Worm (Caenorhabditis elegans) whole organism, L4/young adult: Measurements from ENCODE around the gene xbx-5.

ENCODE experiments used
- W03F9.2 ChIP-seq: fragments of 150-350 bp; optimal IDR thresholded peaks from 2 replicates; lab custom pipeline; 2014; ENCODE audit warnings: missing biosample characterization, missing genetic modification characterization
- dao-5 ChIP-seq: sonication (generic microtip); optimal IDR thresholded peaks from 2 replicates; lab custom pipeline; 2016; ENCODE audit warnings: missing genotype, missing genetic modification characterization, moderate library complexity, missing compliant biosample characterization
- him-1 ChIP-seq: sonication (generic microtip); optimal IDR thresholded peaks from 2 replicates; lab custom pipeline; 2016; ENCODE audit warnings: missing genotype, missing genetic modification reagents, missing genetic modification characterization, missing compliant biosample characterization

Gene xbx-5

DNA sequence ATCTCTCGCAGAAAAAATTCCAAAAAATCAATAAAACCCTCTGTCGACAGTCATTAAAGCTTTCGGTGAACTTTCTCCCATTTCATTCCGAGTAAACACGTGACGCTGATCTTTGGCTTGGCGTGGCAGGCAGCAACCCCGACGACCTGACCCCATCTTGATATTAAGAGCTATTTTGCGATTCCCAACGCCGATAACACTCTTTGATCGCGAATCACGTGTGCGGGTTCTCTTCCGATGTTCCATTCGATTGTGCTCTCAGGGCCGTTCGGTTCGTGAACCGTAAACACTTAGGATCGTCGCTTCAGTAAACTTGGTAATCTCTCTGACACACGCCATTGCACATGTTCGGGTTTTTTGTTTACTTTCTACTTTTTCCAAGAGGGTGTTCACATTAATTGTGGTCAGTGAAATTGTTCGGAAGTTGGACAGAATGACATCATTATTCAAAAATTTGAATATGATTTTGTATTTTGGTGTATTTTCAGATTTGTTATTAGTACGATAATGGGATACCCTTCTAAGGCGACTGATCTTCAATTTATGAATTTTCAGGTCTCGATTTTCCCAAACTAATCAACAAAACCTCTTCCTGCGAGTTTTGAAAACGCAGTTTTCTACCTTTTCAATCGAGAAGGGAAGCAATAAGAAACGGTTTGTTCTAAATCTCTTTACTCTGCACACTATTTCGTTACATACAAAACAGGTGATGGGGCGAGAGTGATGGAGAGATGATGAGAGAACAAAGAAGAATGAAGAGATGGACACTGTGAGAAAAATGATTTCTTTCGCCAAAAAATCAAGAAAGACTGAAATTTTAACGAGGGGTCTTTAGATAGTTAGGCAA, 6.9 kb downstream of the xbx-5 start:
- no peak for TF ChIP-seq him-1
- TF ChIP-seq W03F9.2 (tag; lab: Kevin White, UChicago) = no peak
- TF ChIP-seq dao-5 = no peak

- TF ChIP-seq him-1 (no peak), W03F9.2 (tag; lab: Kevin White, UChicago) (no peak), dao-5 (no peak)
Measured at ce11 chrIII:3795933-3796332, 8.3 kb downstream of the xbx-5 start.

- TF ChIP-seq W03F9.2 (tag; lab: Kevin White, UChicago) (no peak), dao-5 (no peak), him-1 (no peak)
Measured at ce11 chrIII:3790855-3791254, 13.4 kb downstream of the xbx-5 start.

DNA sequence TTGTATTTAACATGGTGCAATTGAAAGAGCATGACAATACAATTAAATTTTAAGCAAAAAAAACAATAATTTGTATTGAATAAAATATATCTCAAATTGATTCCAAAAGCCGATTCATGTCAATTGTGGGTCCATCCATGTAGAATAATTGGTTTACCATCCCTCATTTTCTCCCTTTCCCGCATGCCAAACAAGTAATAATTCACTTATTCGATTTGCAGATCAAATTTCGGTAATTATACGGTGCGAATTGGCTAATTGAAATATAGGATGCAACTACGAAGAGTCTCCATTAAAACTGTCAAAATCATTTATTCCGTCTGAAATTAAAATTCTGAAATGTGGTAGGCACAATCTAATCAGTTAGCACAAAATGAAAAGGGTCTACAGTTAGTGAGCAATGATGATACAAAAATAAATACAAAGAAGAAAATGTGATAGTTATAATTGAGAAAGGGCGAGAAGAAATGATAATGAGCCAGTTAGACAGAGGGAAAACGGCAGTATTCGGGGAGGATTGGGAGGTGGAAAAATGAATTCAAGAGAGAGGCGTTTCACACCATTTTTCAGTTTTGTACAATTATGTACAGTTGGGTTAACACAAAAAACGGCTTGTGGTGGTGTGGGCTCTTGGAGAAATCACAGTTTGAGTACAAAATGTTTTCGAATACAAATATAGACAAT, 14.4 kb downstream of the xbx-5 start:
- no peak for TF ChIP-seq W03F9.2 (tag; lab: Kevin White, UChicago)
- TF ChIP-seq dao-5 = no peak
- no peak for TF ChIP-seq him-1

- TF ChIP-seq him-1 = no peak
- TF ChIP-seq dao-5 = no peak
- no peak for TF ChIP-seq W03F9.2 (tag; lab: Kevin White, UChicago)
Measured at ce11 chrIII:3786427-3786935, 17.8 kb downstream of the xbx-5 start, which contains the start of gene acy-3. TSS of gene acy-3 (minus strand) at chrIII:3786477.

DNA sequence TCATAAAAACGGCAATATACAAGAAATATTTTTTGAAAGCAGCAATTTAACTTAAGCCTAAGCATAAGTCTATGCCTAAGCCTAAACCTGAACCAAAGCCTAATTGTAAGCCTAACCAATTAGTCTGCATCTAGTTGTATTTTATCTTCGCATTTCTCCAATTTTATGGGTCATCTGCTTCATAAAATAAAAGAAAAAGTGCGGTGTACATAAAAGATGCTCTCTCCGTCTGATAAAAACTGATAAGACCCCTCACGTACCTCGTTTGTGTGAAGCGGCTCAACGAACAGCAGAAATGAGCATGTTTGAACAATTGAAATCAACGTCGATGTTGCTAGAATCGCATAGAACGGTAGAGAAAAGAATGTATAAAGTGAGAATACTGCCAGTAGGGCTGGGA, 19.2 kb downstream of the xbx-5 start:
- no peak for TF ChIP-seq him-1
- TF ChIP-seq W03F9.2 (tag; lab: Kevin White, UChicago) = no peak
- no peak for TF ChIP-seq dao-5

- no peak for TF ChIP-seq him-1
- TF ChIP-seq W03F9.2 (tag; lab: Kevin White, UChicago) = no peak
- TF ChIP-seq dao-5 = no peak
Measured at ce11 chrIII:3783914-3784313, 20.4 kb downstream of the xbx-5 start.

- no peak for TF ChIP-seq W03F9.2 (tag; lab: Kevin White, UChicago)
- no peak for TF ChIP-seq dao-5
- no peak for TF ChIP-seq him-1
Measured at ce11 chrIII:3782853-3783252, 21.4 kb downstream of the xbx-5 start.

- TF ChIP-seq W03F9.2 (tag; lab: Kevin White, UChicago) (no peak), dao-5 (no peak), him-1 (no peak)
Measured at ce11 chrIII:3781827-3782226, 22.4 kb downstream of the xbx-5 start.

DNA sequence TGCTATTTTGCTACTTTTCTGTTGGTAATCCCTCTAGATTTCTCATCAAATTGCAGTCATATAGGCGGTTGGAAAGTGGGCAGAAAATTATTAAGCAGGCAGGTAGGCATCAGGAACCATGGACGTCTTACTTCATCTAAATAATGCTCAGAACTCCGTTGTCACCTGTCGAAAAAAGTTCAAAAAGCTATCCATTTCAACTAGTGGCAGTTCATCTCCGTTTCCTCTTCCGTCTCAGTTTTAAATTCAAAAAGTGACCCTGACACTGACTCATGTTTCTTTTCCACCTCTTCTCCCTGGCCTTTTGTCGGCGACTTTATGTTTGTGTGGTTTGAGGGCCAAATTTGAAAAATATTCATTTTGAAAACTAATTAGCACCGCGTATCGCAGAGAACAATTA, 29.7 kb downstream of the xbx-5 start:
- TF ChIP-seq him-1 (no peak), dao-5 (no peak), W03F9.2 (tag; lab: Kevin White, UChicago) (no peak)

DNA sequence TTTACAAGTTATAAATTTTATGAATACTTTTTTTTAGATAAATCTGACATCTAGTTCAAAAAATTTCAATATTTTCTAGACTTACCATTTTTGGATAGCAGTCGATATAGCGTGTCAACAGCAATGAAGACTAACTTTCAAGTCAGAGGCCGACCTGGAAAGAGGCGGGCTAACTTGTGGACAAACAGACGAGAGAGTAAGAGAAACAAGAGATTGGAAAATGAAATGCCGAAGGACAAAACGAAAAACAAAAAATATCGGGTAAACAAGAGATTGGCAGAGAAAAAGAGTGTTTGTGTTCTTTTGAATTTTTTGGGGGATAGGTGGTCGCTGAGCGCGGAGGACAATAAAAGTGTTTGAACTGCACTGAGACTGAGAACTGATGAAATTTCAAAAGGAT, 31.1 kb downstream of the xbx-5 start, which contains the start of gene lec-4:
Gene lec-4, minus strand, starts transcription at position 154 of the 400 bp plus-strand sequence.
- TF ChIP-seq him-1 (no peak), W03F9.2 (tag; lab: Kevin White, UChicago) (no peak), dao-5 (no peak)

DNA sequence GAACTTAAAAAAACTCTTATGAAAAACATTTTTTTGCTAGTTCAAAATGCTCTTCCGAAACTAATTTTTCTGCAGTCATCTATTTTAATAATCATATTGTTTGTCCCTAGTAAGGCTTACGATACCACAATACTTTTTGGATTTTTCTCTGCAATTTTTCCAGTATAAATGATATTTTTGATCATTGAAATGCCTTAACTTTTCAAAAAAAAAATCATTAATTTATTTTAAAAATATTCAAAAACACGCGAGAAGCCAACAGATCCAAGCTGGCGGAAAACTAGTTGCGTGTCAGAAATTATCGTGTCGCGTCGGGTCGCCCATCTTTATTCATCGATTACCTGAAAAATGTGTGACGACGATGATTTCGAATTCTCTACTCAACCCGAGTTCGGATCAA, 36.1 kb downstream of the xbx-5 start, which contains the start of gene gmeb-3:
Gene gmeb-3, plus strand, starts transcription at position 301 of the 400 bp plus-strand sequence.
- TF ChIP-seq dao-5 (no peak), him-1 (no peak), W03F9.2 (tag; lab: Kevin White, UChicago) (no peak)

DNA sequence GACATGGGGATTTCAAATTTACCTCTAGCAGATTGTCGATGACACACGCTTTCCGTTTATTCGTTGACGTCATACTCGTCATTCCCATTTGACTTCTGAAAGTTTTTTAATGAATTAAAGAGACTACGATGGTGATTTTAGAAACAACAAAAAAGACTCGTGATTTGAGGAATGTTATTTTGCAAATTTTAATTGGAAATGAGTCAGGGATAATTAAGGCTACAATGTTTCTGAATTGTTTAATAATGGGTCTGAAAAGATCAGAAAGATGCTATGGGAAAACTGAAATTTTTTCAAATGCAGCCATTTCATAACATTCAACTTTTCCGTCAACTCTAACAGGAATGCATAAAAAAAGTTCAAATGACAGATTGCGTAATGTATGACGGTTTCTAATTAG, 38.8 kb downstream of the xbx-5 start, which contains the start of gene C44F1.1:
Gene C44F1.1, minus strand, starts transcription at position 101 of the 400 bp plus-strand sequence.
- TF ChIP-seq him-1 = no peak

- TF ChIP-seq dao-5 = no peak
Measured at ce11 chrIII:3764584-3764983, 39.7 kb downstream of the xbx-5 start.

- TF ChIP-seq dao-5 = no peak
- no peak for TF ChIP-seq him-1
Measured at ce11 chrIII:3764043-3764442, 40.2 kb downstream of the xbx-5 start.
